Fruit fly (Drosophila melanogaster) S2 (cell line): ENCODE data around the gene CG31807.

Experiments used
- CG8478 ChIP-seq: fragments of >200 bp; optimal IDR thresholded peaks from 2 replicates; lab custom pipeline; 2018
- CTCF ChIP-seq, 2 experiments: fragments of >200 bp; optimal IDR thresholded peaks; 2 replicates each; lab custom pipeline; 2018

Gene CG31807

dm6 chr2L:16685612-16685912 lies 1.8 kb upstream of the CG31807 start:
- peak in 1 of 2 experiments; percentile 18 for TF ChIP-seq CTCF (optimal IDR thresholded peaks at IDR 0.05; lab: Kevin White, UChicago)
- no peak for TF ChIP-seq CG8478 (lab: Kevin White, UChicago)

dm6 chr2L:16684908-16685611 lies 1.3 kb upstream of the CG31807 start:
- TF ChIP-seq CG8478 (lab: Kevin White, UChicago), result no peak
- no peak for TF ChIP-seq CTCF (optimal IDR thresholded peaks at IDR 0.05; lab: Kevin White, UChicago)

- TF ChIP-seq CTCF (optimal IDR thresholded peaks at IDR 0.05; lab: Kevin White, UChicago), result no peak
- no peak for TF ChIP-seq CG8478 (lab: Kevin White, UChicago)
Measured at dm6 chr2L:16682203-16682602, 1.6 kb downstream of the CG31807 start, which contains the start of gene CG33552. CG33552 (plus strand) TSS chr2L:16682503.

- TF ChIP-seq CTCF (optimal IDR thresholded peaks at IDR 0.05; lab: Kevin White, UChicago) (peak in 1 of 2 experiments; percentile 27), CG8478 (lab: Kevin White, UChicago) (no peak)
Measured at dm6 chr2L:16679817-16680683, 3.8 kb downstream of the CG31807 start, which contains the start of the genes grp and squ. grp (plus strand) TSS chr2L:16680054. squ (plus strand) TSS chr2L:16680054.

- TF ChIP-seq CTCF (optimal IDR thresholded peaks at IDR 0.05; lab: Kevin White, UChicago) (no peak), CG8478 (lab: Kevin White, UChicago) (no peak)
Measured at dm6 chr2L:16679073-16679472, 4.7 kb downstream of the CG31807 start.

- TF ChIP-seq CG8478 (lab: Kevin White, UChicago) (no peak), CTCF (optimal IDR thresholded peaks at IDR 0.05; lab: Kevin White, UChicago) (peak in 1 of 2 experiments; percentile 10)
Measured at dm6 chr2L:16676651-16677359, 7.0 kb downstream of the CG31807 start, which contains the start of the genes Trpgamma and her. Trpgamma (minus strand) TSS chr2L:16676701. her (plus strand) TSS chr2L:16677185.

- TF ChIP-seq CG8478 (lab: Kevin White, UChicago) (no peak), CTCF (optimal IDR thresholded peaks at IDR 0.05; lab: Kevin White, UChicago) (no peak)
Measured at dm6 chr2L:16672290-16672689, 11.5 kb downstream of the CG31807 start.

dm6 chr2L:16657467-16657866 lies 26.3 kb downstream of the CG31807 start:
- TF ChIP-seq CG8478 (lab: Kevin White, UChicago) (no peak), CTCF (optimal IDR thresholded peaks at IDR 0.05; lab: Kevin White, UChicago) (no peak)

- no peak for TF ChIP-seq CTCF (optimal IDR thresholded peaks at IDR 0.05; lab: Kevin White, UChicago)
- no peak for TF ChIP-seq CG8478 (lab: Kevin White, UChicago)
Measured at dm6 chr2L:16656692-16657109, 27.1 kb downstream of the CG31807 start.

- TF ChIP-seq CTCF (optimal IDR thresholded peaks at IDR 0.05; lab: Kevin White, UChicago) (no peak), CG8478 (lab: Kevin White, UChicago) (no peak)
Measured at dm6 chr2L:16653541-16653940, 30.3 kb downstream of the CG31807 start.

dm6 chr2L:16648925-16649324 lies 34.9 kb downstream of the CG31807 start:
- TF ChIP-seq CG8478 (lab: Kevin White, UChicago), result no peak
- TF ChIP-seq CTCF (optimal IDR thresholded peaks at IDR 0.05; lab: Kevin White, UChicago), result no peak

dm6 chr2L:16647773-16648172 lies 36.0 kb downstream of the CG31807 start:
- peak; percentile 51 to 57 for TF ChIP-seq CTCF (optimal IDR thresholded peaks at IDR 0.05; lab: Kevin White, UChicago)
- TF ChIP-seq CG8478 (lab: Kevin White, UChicago), result no peak

- TF ChIP-seq CG8478 (lab: Kevin White, UChicago), result no peak
- TF ChIP-seq CTCF (optimal IDR thresholded peaks at IDR 0.05; lab: Kevin White, UChicago), result no peak
Measured at dm6 chr2L:16645479-16646302, 38.1 kb downstream of the CG31807 start.

- TF ChIP-seq CTCF (optimal IDR thresholded peaks at IDR 0.05; lab: Kevin White, UChicago) (no peak), CG8478 (lab: Kevin White, UChicago) (no peak)
Measured at dm6 chr2L:16643961-16644360, 39.8 kb downstream of the CG31807 start.
